Worm (Caenorhabditis elegans) whole organism, late embryonic: ENCODE results near the gene ogt-1.

Experiments
- C08G9.2 ChIP-seq: sonication (generic microtip); optimal IDR thresholded peaks from 2 replicates; lab custom pipeline; 2016; ENCODE audit warnings: mild to moderate bottlenecking, missing genetic modification characterization, moderate library complexity, missing compliant biosample characterization
- C38D4.7 ChIP-seq: fragments of 200-800 bp; sonication (Bioruptor generic); optimal IDR thresholded peaks from 2 replicates; lab custom pipeline; 2018; ENCODE audit warnings: mild to moderate bottlenecking, missing genetic modification characterization, moderate library complexity, missing compliant biosample characterization
- K02D7.2 ChIP-seq: sonication (generic microtip); optimal IDR thresholded peaks from 2 replicates; lab custom pipeline; 2017; ENCODE audit warnings: mild to moderate bottlenecking, missing genetic modification characterization, missing compliant biosample characterization
- T23F11.4 ChIP-seq: fragments of 200-800 bp; sonication (Bioruptor generic); optimal IDR thresholded peaks from 2 replicates; lab custom pipeline; 2018; ENCODE audit warnings: mild to moderate bottlenecking, missing genetic modification characterization, missing compliant biosample characterization
- Y22D7AL.16 ChIP-seq: sonication (generic microtip); optimal IDR thresholded peaks from 2 replicates; lab custom pipeline; 2016; ENCODE audit warnings: missing genetic modification characterization, missing compliant biosample characterization
- ahr-1 ChIP-seq: sonication (generic microtip); optimal IDR thresholded peaks from 2 replicates; lab custom pipeline; 2016; ENCODE audit warnings: missing genetic modification characterization, missing compliant biosample characterization
- ama-1 ChIP-seq: fragments of 150-350 bp; optimal IDR thresholded peaks from 2 replicates; lab custom pipeline; 2014
- ceh-18 ChIP-seq: sonication (generic microtip); optimal IDR thresholded peaks from 2 replicates; lab custom pipeline; 2016; ENCODE audit warnings: missing genetic modification characterization, missing compliant biosample characterization
- ceh-19 ChIP-seq: fragments of 200-800 bp; sonication (Bioruptor generic); optimal IDR thresholded peaks from 2 replicates; lab custom pipeline; 2018; ENCODE audit warnings: mild to moderate bottlenecking, missing genetic modification characterization, missing compliant biosample characterization
- ceh-2 ChIP-seq: sonication (generic microtip); optimal IDR thresholded peaks from 2 replicates; lab custom pipeline; 2016; ENCODE audit warnings: missing genotype, missing genetic modification characterization, missing compliant biosample characterization
- ceh-34 ChIP-seq: sonication (generic microtip); optimal IDR thresholded peaks from 2 replicates; lab custom pipeline; 2016; ENCODE audit warnings: mild to moderate bottlenecking, missing genetic modification characterization, missing compliant biosample characterization
- ceh-48 ChIP-seq: sonication (generic microtip); optimal IDR thresholded peaks from 2 replicates; lab custom pipeline; 2016; ENCODE audit warnings: missing genetic modification characterization, inconsistent platforms, missing compliant biosample characterization
- che-1 ChIP-seq: sonication (generic microtip); optimal IDR thresholded peaks from 2 replicates; lab custom pipeline; 2016; ENCODE audit warnings: mild to moderate bottlenecking, missing genetic modification characterization, missing compliant biosample characterization
- elt-2 ChIP-seq: sonication (generic microtip); optimal IDR thresholded peaks from 2 replicates; lab custom pipeline; 2016; ENCODE audit warnings: missing genetic modification reagents, missing genetic modification characterization, missing compliant biosample characterization
- eyg-1 ChIP-seq: sonication (generic microtip); optimal IDR thresholded peaks from 2 replicates; lab custom pipeline; 2016; ENCODE audit warnings: missing genotype, missing genetic modification characterization, missing compliant biosample characterization
- hlh-13 ChIP-seq: fragments of 200-800 bp; sonication (Bioruptor generic); optimal IDR thresholded peaks from 2 replicates; lab custom pipeline; 2018; ENCODE audit warnings: mild to moderate bottlenecking, missing genetic modification characterization, missing compliant biosample characterization
- hlh-15 ChIP-seq: sonication (generic microtip); optimal IDR thresholded peaks from 2 replicates; lab custom pipeline; 2016; ENCODE audit warnings: missing genetic modification characterization, missing compliant biosample characterization
- hlh-6 ChIP-seq: sonication (generic microtip); optimal IDR thresholded peaks from 2 replicates; lab custom pipeline; 2016; ENCODE audit warnings: missing genotype, missing genetic modification characterization, missing compliant biosample characterization
- hlh-8 ChIP-seq: sonication (generic microtip); optimal IDR thresholded peaks from 2 replicates; lab custom pipeline; 2016; ENCODE audit warnings: missing genotype, missing genetic modification characterization, missing compliant biosample characterization
- madf-2 ChIP-seq: sonication (generic microtip); optimal IDR thresholded peaks from 2 replicates; lab custom pipeline; 2017; ENCODE audit warnings: missing genetic modification characterization, missing compliant biosample characterization
- mec-3 ChIP-seq: sonication (generic microtip); optimal IDR thresholded peaks from 2 replicates; lab custom pipeline; 2016; ENCODE audit warnings: borderline replicate concordance, missing genetic modification characterization, missing compliant biosample characterization
- nhr-232 ChIP-seq: sonication (generic microtip); optimal IDR thresholded peaks from 2 replicates; lab custom pipeline; 2016; ENCODE audit warnings: missing genetic modification characterization, missing compliant biosample characterization
- npax-4 ChIP-seq: sonication (generic microtip); optimal IDR thresholded peaks from 2 replicates; lab custom pipeline; 2016; ENCODE audit warnings: missing genetic modification characterization, missing compliant biosample characterization
- odd-2 ChIP-seq: sonication (generic microtip); optimal IDR thresholded peaks from 2 replicates; lab custom pipeline; 2017; ENCODE audit warnings: antibody characterized with exemption, mild to moderate bottlenecking, missing genetic modification characterization, missing compliant biosample characterization
- pag-3 ChIP-seq: sonication (generic microtip); optimal IDR thresholded peaks from 2 replicates; lab custom pipeline; 2016; ENCODE audit warnings: missing compliant biosample characterization, missing genetic modification characterization, borderline replicate concordance
- pha-2 ChIP-seq: sonication (generic microtip); optimal IDR thresholded peaks from 2 replicates; lab custom pipeline; 2017; ENCODE audit warnings: mild to moderate bottlenecking, missing genetic modification characterization, missing compliant biosample characterization
- pha-4 ChIP-seq: fragments of 150-350 bp; optimal IDR thresholded peaks from 2 replicates; lab custom pipeline; 2018; ENCODE audit warnings: missing biosample characterization, missing genetic modification reagents, missing genetic modification characterization
- pros-1 ChIP-seq: fragments of 150-350 bp; optimal IDR thresholded peaks from 2 replicates; lab custom pipeline; 2014; ENCODE audit warnings: missing biosample characterization, missing genetic modification reagents, missing genetic modification characterization
- ref-2 ChIP-seq: sonication (generic microtip); optimal IDR thresholded peaks from 2 replicates; lab custom pipeline; 2016; ENCODE audit warnings: missing genetic modification characterization, missing compliant biosample characterization
- rnt-1 ChIP-seq: sonication (generic microtip); optimal IDR thresholded peaks from 2 replicates; lab custom pipeline; 2016; ENCODE audit warnings: missing genetic modification characterization, missing compliant biosample characterization
- sdc-2 ChIP-seq: sonication (generic microtip); optimal IDR thresholded peaks from 2 replicates; lab custom pipeline; 2016; ENCODE audit warnings: missing genotype, missing genetic modification characterization, missing compliant biosample characterization
- sox-2 ChIP-seq: fragments of 200-800 bp; sonication (Bioruptor generic); IDR thresholded peaks from 2 replicates; pipeline ENCODE4 v1.3.6; 2022; ENCODE audit warnings: missing genetic modification reagents, missing genetic modification characterization, missing compliant biosample characterization
- ttx-3 ChIP-seq: sonication (generic microtip); optimal IDR thresholded peaks from 2 replicates; lab custom pipeline; 2016; ENCODE audit warnings: missing genetic modification reagents, missing genetic modification characterization, missing compliant biosample characterization
- unc-3 ChIP-seq, 2 experiments: fragments of 200-800 bp in 1 of 2; sonication (Bioruptor generic) in 1 of 2; sonication (generic microtip) in 1 of 2; conservative IDR thresholded peaks in 1 of 2; optimal IDR thresholded peaks in 1 of 2; 2 replicates each; pipeline versions ENCODE4 v1.3.6 to Lab custom; 2016 to 2022; ENCODE audit warnings: missing compliant biosample characterization in 2 of 2, missing genetic modification characterization in 2 of 2, missing genetic modification reagents in 1 of 2
- unc-42 ChIP-seq: sonication (generic microtip); optimal IDR thresholded peaks from 2 replicates; lab custom pipeline; 2016; ENCODE audit warnings: missing genotype, missing genetic modification characterization, missing compliant biosample characterization
- unc-55 ChIP-seq: sonication (generic microtip); optimal IDR thresholded peaks from 2 replicates; lab custom pipeline; 2017; ENCODE audit warnings: missing biosample characterization, missing genetic modification reagents, missing genetic modification characterization
- unc-86 ChIP-seq: sonication (generic microtip); optimal IDR thresholded peaks from 2 replicates; lab custom pipeline; 2016; ENCODE audit warnings: missing genetic modification characterization, missing compliant biosample characterization

ogt-1 gene

ce11 chrIII:7152569-7152968, 1.0 kb downstream of the ogt-1 start:
- TF ChIP-seq hlh-8 (tag; lab: Kevin White, UChicago) (no peak), ahr-1 (no peak), sox-2 (GFP tag; lab: Robert Waterston, UW) (no peak), K02D7.2 (tag; lab: Kevin White, UChicago) (no peak), unc-55 (no peak), ref-2 (tag; lab: Kevin White, UChicago) (no peak), ceh-48 (tag; lab: Kevin White, UChicago) (no peak), ceh-19 (GFP tag; lab: Kevin White, UChicago) (no peak), ttx-3 (tag; lab: Kevin White, UChicago) (no peak), T23F11.4 (GFP tag; lab: Kevin White, UChicago) (no peak), unc-86 (tag; lab: Kevin White, UChicago) (no peak), npax-4 (tag; lab: Kevin White, UChicago) (no peak)

- TF ChIP-seq eyg-1 (tag; lab: Kevin White, UChicago) (no peak), che-1 (tag; lab: Kevin White, UChicago) (no peak), ceh-2 (tag; lab: Kevin White, UChicago) (no peak), unc-42 (tag; lab: Kevin White, UChicago) (no peak), odd-2 (no peak), ceh-48 (tag; lab: Kevin White, UChicago) (no peak), unc-3 (GFP tag; conservative IDR thresholded peaks at IDR 0.05; lab: Robert Waterston, UW) (no peak), unc-3 (tag; optimal IDR thresholded peaks at IDR 0.05; lab: Kevin White, UChicago) (no peak), ama-1 (no peak), ceh-34 (tag; lab: Kevin White, UChicago) (no peak), elt-2 (tag; lab: Kevin White, UChicago) (no peak)
Measured at ce11 chrIII:7150162-7150561, 3.4 kb downstream of the ogt-1 start.

- TF ChIP-seq pros-1 (no peak), hlh-15 (tag; lab: Kevin White, UChicago) (no peak), unc-3 (GFP tag; conservative IDR thresholded peaks at IDR 0.05; lab: Robert Waterston, UW) (no peak), unc-3 (tag; optimal IDR thresholded peaks at IDR 0.05; lab: Kevin White, UChicago) (no peak), madf-2 (tag; lab: Kevin White, UChicago) (no peak), sdc-2 (tag; lab: Kevin White, UChicago) (no peak), ahr-1 (no peak), Y22D7AL.16 (tag; lab: Kevin White, UChicago) (no peak), elt-2 (tag; lab: Kevin White, UChicago) (no peak), C08G9.2 (no peak), ceh-2 (tag; lab: Kevin White, UChicago) (no peak), nhr-232 (tag; lab: Kevin White, UChicago) (no peak), eyg-1 (tag; lab: Kevin White, UChicago) (no peak), ref-2 (tag; lab: Kevin White, UChicago) (no peak), pag-3 (tag; lab: Kevin White, UChicago) (no peak), rnt-1 (tag; lab: Kevin White, UChicago) (no peak), mec-3 (tag; lab: Kevin White, UChicago) (no peak), sox-2 (GFP tag; lab: Robert Waterston, UW) (no peak), C38D4.7 (GFP tag; lab: Kevin White, UChicago) (no peak)
Measured at ce11 chrIII:7148191-7148590, 5.4 kb downstream of the ogt-1 start.

- TF ChIP-seq C08G9.2 (no peak), sdc-2 (tag; lab: Kevin White, UChicago) (no peak), hlh-6 (no peak), hlh-8 (tag; lab: Kevin White, UChicago) (no peak), hlh-13 (no peak), ahr-1 (no peak), pha-4 (tag; lab: Kevin White, UChicago) (no peak), hlh-15 (tag; lab: Kevin White, UChicago) (no peak), ceh-18 (tag; lab: Kevin White, UChicago) (no peak), pha-2 (no peak)
Measured at ce11 chrIII:7146341-7146740, 7.3 kb downstream of the ogt-1 start.
